Worm (Caenorhabditis elegans) whole organism, early embryonic: Measurements from ENCODE around the gene gna-1.

Experiments
- F13C5.2 ChIP-seq: sonication (generic microtip); optimal IDR thresholded peaks from 2 replicates; lab custom pipeline; 2017; ENCODE audit warnings: mild to moderate bottlenecking, missing genetic modification characterization, inconsistent platforms, missing compliant biosample characterization
- ama-1 ChIP-seq: fragments of 150-350 bp; optimal IDR thresholded peaks from 2 replicates; lab custom pipeline; 2014
- hnd-1 ChIP-seq: sonication (generic microtip); optimal IDR thresholded peaks from 2 replicates; lab custom pipeline; 2016; ENCODE audit warnings: missing genetic modification characterization, missing compliant biosample characterization
- pes-1 ChIP-seq: fragments of 200-800 bp; sonication (Bioruptor generic); IDR thresholded peaks from 2 replicates; pipeline ENCODE4 v1.3.6; 2022; ENCODE audit warnings: missing genetic modification reagents, missing genetic modification characterization, missing compliant biosample characterization

ce11 chrV:10339200-10339599 is 19.2 kb upstream of the gna-1 start, which contains the start of gene K07C5.2:
- no peak for TF ChIP-seq hnd-1 (tag; lab: Kevin White, UChicago)
- TF ChIP-seq F13C5.2 (tag; lab: Kevin White, UChicago): no peak
- no peak for TF ChIP-seq pes-1
- TF ChIP-seq ama-1 (lab: Kevin White, UChicago): no peak
